Fruit fly (Drosophila melanogaster): Measurements from ENCODE around the gene CG8534.
A peak's percentile ranks its signal among the peaks of the same experiment; 100 is the strongest.

CG8534 gene

dm6 chr3R:9791177-9791806 is 21.3 kb upstream of the CG8534 start, which contains the start of the genes CG12945 and CG8507 (continued):
- peak; percentile 52 for TF ChIP-seq Dip3 (GFP tag; optimal IDR thresholded peaks at IDR 0.05)
- no peak for TF ChIP-seq CG16813 (GFP tag; IDR thresholded peaks at IDR 0.05; ENCODE audit: partially characterized antibody)
- peak; percentile 79 for TF ChIP-seq CG2120 (GFP tag; optimal IDR thresholded peaks at IDR 0.05)
- no peak for TF ChIP-seq sim (GFP tag; IDR thresholded peaks at IDR 0.05)
- TF ChIP-seq BtbVII (GFP tag; optimal IDR thresholded peaks at IDR 0.05), result no peak
- TF ChIP-seq HmgD (GFP tag; optimal IDR thresholded peaks at IDR 0.05), result no peak
- TF ChIP-seq schlank (tag; optimal IDR thresholded peaks at IDR 0.05), result no peak
- TF ChIP-seq CG11723 (GFP tag; optimal IDR thresholded peaks at IDR 0.05), result no peak
- peak; percentile 14 for TF ChIP-seq Bdp1 (GFP tag; optimal IDR thresholded peaks at IDR 0.05)
- TF ChIP-seq dati (GFP tag; IDR thresholded peaks at IDR 0.05), result no peak
- TF ChIP-seq CG1603 (tag; optimal IDR thresholded peaks at IDR 0.05), result peak; percentile 32
- TF ChIP-seq C15 (GFP tag; IDR thresholded peaks at IDR 0.05), result no peak
- TF ChIP-seq CG11093 (GFP tag; IDR thresholded peaks at IDR 0.05), result no peak
- no peak for TF ChIP-seq ro (GFP tag; IDR thresholded peaks at IDR 0.05)
- peak; percentile 62 for TF ChIP-seq CG12391 (tag; optimal IDR thresholded peaks at IDR 0.05)
- TF ChIP-seq CG8359 (GFP tag; optimal IDR thresholded peaks at IDR 0.05; ENCODE audit: borderline replicate concordance), result no peak
- TF ChIP-seq Mrtf (GFP tag; IDR thresholded peaks at IDR 0.05), result no peak
- TF ChIP-seq Dek (tag; optimal IDR thresholded peaks at IDR 0.05), result peak; percentile 50
- no peak for TF ChIP-seq Poxn (GFP tag; IDR thresholded peaks at IDR 0.05)
- peak; percentile 47 for TF ChIP-seq CG2712 (tag; optimal IDR thresholded peaks at IDR 0.05)
- TF ChIP-seq wek (GFP tag; optimal IDR thresholded peaks at IDR 0.05), result no peak
- peak; percentile 4 for TF ChIP-seq dmrt11E (tag; optimal IDR thresholded peaks at IDR 0.05)
- no peak for TF ChIP-seq gce (GFP tag; IDR thresholded peaks at IDR 0.05)
- peak; percentile 48 for TF ChIP-seq PHDP (tag; optimal IDR thresholded peaks at IDR 0.05)
- no peak for TF ChIP-seq cg (GFP tag; optimal IDR thresholded peaks at IDR 0.05)
- 0 out of 2 replicates have a peak, but pooled peaks have one; percentile 9 for TF ChIP-seq CG6689 (GFP tag; IDR thresholded peaks at IDR 0.05)
- TF ChIP-seq onecut (GFP tag; IDR thresholded peaks at IDR 0.05), result no peak
- no peak for TF ChIP-seq Nf-YA (GFP tag; IDR thresholded peaks at IDR 0.05)
- TF ChIP-seq CG5953 (GFP tag; IDR thresholded peaks at IDR 0.05), result no peak
- TF ChIP-seq CG9609 (GFP tag; optimal IDR thresholded peaks at IDR 0.05), result peak; percentile 16
- no peak for TF ChIP-seq Bgb (GFP tag; IDR thresholded peaks at IDR 0.05; ENCODE audit: partially characterized antibody)
- TF ChIP-seq bsh (GFP tag; optimal IDR thresholded peaks at IDR 0.05), result peak in 1 of 2 experiments; percentile 20
- TF ChIP-seq E2f2 (GFP tag; IDR thresholded peaks at IDR 0.05), result 0 out of 2 replicates have a peak, but pooled peaks have one; percentile 31
- TF ChIP-seq CG11696 (GFP tag; IDR thresholded peaks at IDR 0.05), result no peak
- TF ChIP-seq CG34422 (GFP tag; IDR thresholded peaks at IDR 0.05), result no peak
- no peak for TF ChIP-seq Optix (GFP tag; IDR thresholded peaks at IDR 0.05)
- peak; percentile 85 for TF ChIP-seq Med (GFP tag)
- TF ChIP-seq CG13296 (GFP tag; optimal IDR thresholded peaks at IDR 0.05), result no peak
- no peak for TF ChIP-seq jigr1 (GFP tag; IDR thresholded peaks at IDR 0.05)
- peak; percentile 37; the same call in 1 of the 2 replicates for TF ChIP-seq al (GFP tag; IDR thresholded peaks at IDR 0.05)
- no peak for TF ChIP-seq toy (GFP tag; IDR thresholded peaks at IDR 0.05)
- TF ChIP-seq cwo (GFP tag; optimal IDR thresholded peaks at IDR 0.05), result no peak
- peak; percentile 3 for TF ChIP-seq lbe (GFP tag; optimal IDR thresholded peaks at IDR 0.05)
- TF ChIP-seq amos (GFP tag; IDR thresholded peaks at IDR 0.05; ENCODE audit: partially characterized antibody), result no peak
- TF ChIP-seq exex (tag; optimal IDR thresholded peaks at IDR 0.05), result no peak
- no peak for TF ChIP-seq repo (GFP tag; optimal IDR thresholded peaks at IDR 0.05)
- no peak for TF ChIP-seq GATAe (GFP tag; conservative IDR thresholded peaks at IDR 0.05)
- TF ChIP-seq pum (GFP tag; optimal IDR thresholded peaks at IDR 0.05), result peak; percentile 15
- no peak for TF ChIP-seq fd3F (GFP tag; optimal IDR thresholded peaks at IDR 0.05)
- peak; percentile 35 for TF ChIP-seq CG12942 (GFP tag; optimal IDR thresholded peaks at IDR 0.05)

Data from whole organism, embryonic.